Worm (Caenorhabditis elegans): ENCODE measurements around the gene F54F7.6.

F54F7.6 gene

DNA sequence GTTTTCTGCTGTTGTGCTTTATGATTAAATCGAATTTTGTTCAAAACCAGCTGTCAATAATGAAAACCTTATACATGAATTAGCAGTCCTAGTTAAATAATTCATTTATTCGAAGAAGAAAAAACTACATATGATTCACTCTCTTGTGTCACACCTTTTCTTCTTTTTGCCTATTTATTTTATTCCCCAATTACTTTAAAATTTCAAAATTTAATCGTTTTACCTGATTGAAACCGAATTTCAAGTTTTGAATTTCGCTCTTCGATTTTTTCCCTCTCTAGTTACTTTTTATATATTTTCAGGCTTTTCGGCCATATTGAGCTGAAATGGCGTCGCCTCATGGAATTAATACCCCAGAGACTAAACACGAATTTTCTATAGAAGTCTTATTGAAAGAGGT is 12.7 kb upstream of the F54F7.6 start, which contains the start of gene xtr-1:
Gene xtr-1 (plus strand): TSS at position 301 of the 400 bp plus-strand sequence.
- TF ChIP-seq nhr-76 (tag; optimal IDR thresholded peaks at IDR 0.05) (no peak), ama-1 (optimal IDR thresholded peaks at IDR 0.05) (no peak), elt-3 (tag; optimal IDR thresholded peaks at IDR 0.05) (no peak), pqm-1 (tag; optimal IDR thresholded peaks at IDR 0.05) (no peak), mdl-1 (tag; optimal IDR thresholded peaks at IDR 0.05) (no peak), egl-5 (tag; optimal IDR thresholded peaks at IDR 0.05) (no peak)

DNA sequence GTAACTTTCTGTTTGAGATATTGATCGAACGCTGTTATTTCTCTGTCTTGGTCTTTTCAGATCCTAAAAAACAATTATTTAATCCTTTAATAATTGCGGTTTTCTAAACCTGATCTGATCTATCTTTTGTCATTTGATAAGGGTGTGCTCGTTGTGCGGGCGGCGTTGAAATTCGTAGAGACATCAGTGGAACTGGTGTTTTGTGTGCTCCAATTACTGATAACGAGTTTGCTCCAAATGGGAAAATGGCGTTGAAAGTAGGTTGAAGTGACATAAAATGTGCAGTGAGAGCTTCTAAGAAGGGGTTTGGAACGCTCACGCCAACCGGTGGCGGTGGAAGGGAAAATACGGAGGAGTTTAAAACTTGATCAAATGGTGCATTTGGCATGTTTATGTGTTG is 10.8 kb upstream of the F54F7.6 start:
- TF ChIP-seq fkh-2 (tag; optimal IDR thresholded peaks at IDR 0.05) (no peak), elt-2 (tag; optimal IDR thresholded peaks at IDR 0.05) (peak; percentile 67), pqm-1 (tag; optimal IDR thresholded peaks at IDR 0.05) (peak; percentile 56), tbx-2 (tag; optimal IDR thresholded peaks at IDR 0.05) (no peak), unc-39 (tag; optimal IDR thresholded peaks at IDR 0.05) (no peak)

DNA sequence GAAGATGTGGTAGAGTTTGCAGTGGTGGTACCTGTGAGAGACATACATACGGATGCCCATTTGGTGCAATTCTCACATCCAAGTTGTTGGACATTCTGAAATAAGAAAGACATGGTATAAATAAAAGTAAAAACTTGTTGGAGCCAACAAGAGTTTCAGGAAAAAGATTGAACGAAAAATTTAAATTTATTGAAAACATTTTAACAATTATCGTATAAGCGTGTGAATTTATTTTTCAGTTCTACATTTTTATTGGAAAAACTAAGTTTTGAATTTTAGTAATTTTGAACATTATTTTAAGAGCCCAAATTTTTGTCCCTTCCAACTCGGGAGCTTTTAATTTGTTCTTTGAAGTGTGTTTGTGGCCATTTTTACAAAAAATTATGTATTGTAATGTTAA is 10.3 kb upstream of the F54F7.6 start, which contains the start of gene F54F7.8:
Gene F54F7.8 (minus strand): TSS at position 101 of the 400 bp plus-strand sequence.
- TF ChIP-seq ama-1 (optimal IDR thresholded peaks at IDR 0.05) (no peak), eor-1 (tag; optimal IDR thresholded peaks at IDR 0.05) (no peak), unc-39 (tag; optimal IDR thresholded peaks at IDR 0.05) (no peak), lin-39 (tag; optimal IDR thresholded peaks at IDR 0.05) (no peak), ceh-82 (tag; optimal IDR thresholded peaks at IDR 0.05) (no peak), lin-15B (tag; optimal IDR thresholded peaks at IDR 0.05) (no peak), nfya-1 (tag; optimal IDR thresholded peaks at IDR 0.05; ENCODE audit: insufficient read depth) (no peak), ceh-9 (tag; optimal IDR thresholded peaks at IDR 0.05) (no peak), hmg-11 (tag; optimal IDR thresholded peaks at IDR 0.05) (no peak), ZK546.5 (tag; optimal IDR thresholded peaks at IDR 0.05) (no peak), nhr-67 (tag; optimal IDR thresholded peaks at IDR 0.05) (no peak), R02D3.7 (tag; optimal IDR thresholded peaks at IDR 0.05) (no peak), mml-1 (tag; optimal IDR thresholded peaks at IDR 0.05) (no peak), lsy-12 (tag; optimal IDR thresholded peaks at IDR 0.05) (no peak), egl-27 (tag; optimal IDR thresholded peaks at IDR 0.05) (no peak), nhr-25 (tag; optimal IDR thresholded peaks at IDR 0.05) (no peak), elt-3 (tag; optimal IDR thresholded peaks at IDR 0.05) (no peak), egl-5 (tag; optimal IDR thresholded peaks at IDR 0.05) (no peak)

DNA sequence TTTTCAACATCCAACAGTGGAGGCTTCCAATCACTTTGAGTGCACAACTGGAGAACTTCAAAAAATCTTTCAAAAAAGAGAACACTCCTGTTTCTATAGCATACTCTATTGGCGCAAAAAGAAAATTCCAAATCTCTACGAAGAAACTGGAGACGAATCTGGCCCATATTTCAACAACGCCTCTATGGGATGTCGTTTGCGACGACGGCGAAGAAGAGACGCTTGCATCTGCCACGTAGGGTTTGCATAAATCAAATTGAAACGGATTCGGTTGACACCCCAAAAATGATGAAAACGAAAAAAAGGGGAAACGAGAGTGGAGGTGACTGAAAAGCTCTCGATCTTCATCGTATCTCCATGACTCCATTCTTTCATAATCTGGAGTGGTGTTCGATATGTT is 9.0 kb upstream of the F54F7.6 start:
- TF ChIP-seq fkh-10 (GFP tag; optimal IDR thresholded peaks at IDR 0.05) = no peak
- TF ChIP-seq pha-4 (tag; optimal IDR thresholded peaks at IDR 0.05) = no peak
- TF ChIP-seq unc-62 (GFP tag; optimal IDR thresholded peaks at IDR 0.05) = no peak

DNA sequence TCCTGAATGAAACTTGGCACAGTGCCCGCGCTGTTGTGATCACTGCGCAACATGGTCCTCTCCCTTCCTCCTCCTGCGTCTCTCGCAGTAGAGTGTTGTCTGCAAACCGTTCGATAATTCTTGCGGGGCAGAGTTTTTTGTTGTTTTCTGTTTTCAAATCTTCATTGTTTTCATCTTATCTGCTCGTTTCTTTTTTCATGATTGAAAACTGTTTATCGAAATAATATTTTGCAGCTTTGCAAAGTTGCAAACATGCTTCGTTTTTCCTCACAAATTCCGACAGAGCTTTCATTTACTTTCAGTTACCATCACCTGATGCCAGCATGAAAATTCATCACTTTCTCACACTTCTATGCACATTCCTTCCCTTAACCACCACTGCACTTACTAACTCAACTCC is 8.0 kb upstream of the F54F7.6 start, which contains the start of gene mes-1:
Gene mes-1 (plus strand): TSS at position 301 of the 400 bp plus-strand sequence.
- TF ChIP-seq nhr-28 (tag; optimal IDR thresholded peaks at IDR 0.05) (no peak), elt-3 (tag; optimal IDR thresholded peaks at IDR 0.05) (no peak), unc-62 (GFP tag; optimal IDR thresholded peaks at IDR 0.05) (no peak), nhr-237 (tag; optimal IDR thresholded peaks at IDR 0.05) (no peak), ztf-4 (tag; optimal IDR thresholded peaks at IDR 0.05) (no peak), skn-1 (tag; optimal IDR thresholded peaks at IDR 0.05) (no peak), fkh-2 (tag; optimal IDR thresholded peaks at IDR 0.05) (no peak), pqm-1 (tag; optimal IDR thresholded peaks at IDR 0.05) (no peak), jun-1 (tag; optimal IDR thresholded peaks at IDR 0.05) (no peak), nhr-77 (tag; optimal IDR thresholded peaks at IDR 0.05) (no peak), elt-1 (tag; optimal IDR thresholded peaks at IDR 0.05) (no peak), egl-5 (tag; optimal IDR thresholded peaks at IDR 0.05) (no peak), nhr-23 (tag; optimal IDR thresholded peaks at IDR 0.05) (no peak), fos-1 (tag; optimal IDR thresholded peaks at IDR 0.05) (no peak)
